Worm (Caenorhabditis elegans) whole organism, L1 larva: ENCODE results near the gene T10B5.7.

ENCODE experiments used
- C34B4.2 ChIP-seq: sonication (generic microtip); optimal IDR thresholded peaks from 2 replicates; lab custom pipeline; 2017; ENCODE audit warnings: mild to moderate bottlenecking, missing genetic modification characterization, missing compliant biosample characterization
- F16B12.6 ChIP-seq: fragments of 150-350 bp; optimal IDR thresholded peaks from 2 replicates; lab custom pipeline; 2014; ENCODE audit warnings: missing biosample characterization, missing genetic modification characterization
- aha-1 ChIP-seq: fragments of 150-350 bp; optimal IDR thresholded peaks from 2 replicates; lab custom pipeline; 2014; ENCODE audit warnings: missing biosample characterization, missing genetic modification characterization
- alr-1 ChIP-seq: fragments of 200-800 bp; sonication (Bioruptor generic); optimal IDR thresholded peaks from 2 replicates; lab custom pipeline; 2018; ENCODE audit warnings: borderline replicate concordance, mild to moderate bottlenecking, missing genetic modification characterization, missing compliant biosample characterization
- aly-2 ChIP-seq: fragments of 150-350 bp; optimal IDR thresholded peaks from 2 replicates; lab custom pipeline; 2014; ENCODE audit warnings: missing biosample characterization, missing genetic modification characterization
- ama-1 ChIP-seq: fragments of 150-350 bp; optimal IDR thresholded peaks from 2 replicates; lab custom pipeline; 2014
- blmp-1 ChIP-seq: fragments of 150-350 bp; optimal IDR thresholded peaks from 2 replicates; lab custom pipeline; 2014; ENCODE audit warnings: missing biosample characterization, missing genetic modification characterization
- ceh-8 ChIP-seq: fragments of 200-800 bp; sonication (Bioruptor generic); optimal IDR thresholded peaks from 2 replicates; lab custom pipeline; 2018; ENCODE audit warnings: mild to moderate bottlenecking, missing genetic modification characterization, moderate library complexity, missing compliant biosample characterization
- ceh-82 ChIP-seq, 3 experiments: fragments of 150-350 bp in 1 of 3; sonication (generic microtip) in 2 of 3; optimal IDR thresholded peaks; 2 replicates each; lab custom pipeline; 2014 to 2017; ENCODE audit warnings: missing biosample characterization in 3 of 3, missing genetic modification characterization in 3 of 3
- ceh-88 ChIP-seq: fragments of 200-800 bp; sonication (Bioruptor generic); IDR thresholded peaks from 2 replicates; pipeline ENCODE4 v1.3.6; 2022; ENCODE audit warnings: missing genetic modification characterization, missing compliant biosample characterization
- ceh-90 ChIP-seq: sonication (generic microtip); optimal IDR thresholded peaks from 2 replicates; lab custom pipeline; 2016; ENCODE audit warnings: missing genetic modification characterization, missing compliant biosample characterization
- ces-1 ChIP-seq: fragments of 150-350 bp; optimal IDR thresholded peaks from 2 replicates; lab custom pipeline; 2014; ENCODE audit warnings: missing biosample characterization, missing genetic modification reagents, missing genetic modification characterization
- dpl-1 ChIP-seq, 3 experiments: fragments of 150-350 bp in 2 of 3; sonication (generic microtip) in 1 of 3; optimal IDR thresholded peaks; 2 replicates each; lab custom pipeline; 2014 to 2017; ENCODE audit warnings: missing biosample characterization in 3 of 3, missing genetic modification characterization in 3 of 3, missing genetic modification reagents in 3 of 3
- dsc-1 ChIP-seq: sonication (generic microtip); optimal IDR thresholded peaks from 2 replicates; lab custom pipeline; 2016; ENCODE audit warnings: mild to moderate bottlenecking, missing genetic modification characterization, missing compliant biosample characterization
- efl-3 ChIP-seq: fragments of 200-800 bp; sonication (Bioruptor generic); optimal IDR thresholded peaks from 2 replicates; lab custom pipeline; 2018; ENCODE audit warnings: mild to moderate bottlenecking, missing genetic modification characterization, missing compliant biosample characterization
- egl-27 ChIP-seq, 2 experiments: fragments of 150-350 bp in 1 of 2; sonication (generic microtip); optimal IDR thresholded peaks; 3 replicates each; lab custom pipeline; 2017 to 2018; ENCODE audit warnings: missing biosample characterization in 2 of 2, missing genetic modification characterization in 2 of 2, missing genetic modification reagents in 2 of 2
- elt-2 ChIP-seq: sonication (generic microtip); optimal IDR thresholded peaks from 2 replicates; lab custom pipeline; 2016; ENCODE audit warnings: missing genetic modification characterization, mild to moderate bottlenecking, inconsistent platforms, missing compliant biosample characterization, missing genetic modification reagents
- elt-3 ChIP-seq, 6 experiments: fragments of 150-350 bp in 1 of 6; sonication (generic microtip); optimal IDR thresholded peaks; 2 replicates each; lab custom pipeline; 2017 to 2018; ENCODE audit warnings: missing biosample characterization in 6 of 6, missing genetic modification characterization in 6 of 6, inconsistent platforms in 1 of 6
- hlh-17 ChIP-seq: fragments of 200-800 bp; sonication (Bioruptor generic); optimal IDR thresholded peaks from 2 replicates; lab custom pipeline; 2018; ENCODE audit warnings: missing genetic modification characterization, mild to moderate bottlenecking, missing compliant biosample characterization, moderate library complexity, borderline replicate concordance
- hlh-4 ChIP-seq: sonication (generic microtip); optimal IDR thresholded peaks from 2 replicates; lab custom pipeline; 2016; ENCODE audit warnings: mild to moderate bottlenecking, missing genetic modification characterization, missing compliant biosample characterization
- hpl-2 ChIP-seq: fragments of 150-350 bp; optimal IDR thresholded peaks from 2 replicates; lab custom pipeline; 2014; ENCODE audit warnings: missing biosample characterization, missing genetic modification reagents, missing genetic modification characterization
- irx-1 ChIP-seq: sonication (generic microtip); optimal IDR thresholded peaks from 2 replicates; lab custom pipeline; 2016; ENCODE audit warnings: missing genetic modification characterization, missing compliant biosample characterization
- lin-13 ChIP-seq: fragments of 150-350 bp; optimal IDR thresholded peaks from 2 replicates; lab custom pipeline; 2014; ENCODE audit warnings: missing biosample characterization, missing genetic modification reagents, missing genetic modification characterization
- lin-14 ChIP-seq: fragments of 200-800 bp; sonication (Bioruptor generic); optimal IDR thresholded peaks from 2 replicates; lab custom pipeline; 2018; ENCODE audit warnings: mild to moderate bottlenecking, missing genetic modification characterization, moderate library complexity, missing compliant biosample characterization
- lin-15B ChIP-seq: fragments of 150-350 bp; sonication (generic microtip); optimal IDR thresholded peaks from 3 replicates; lab custom pipeline; 2014; ENCODE audit warnings: missing biosample characterization, missing genetic modification characterization
- lin-35 ChIP-seq, 2 experiments: fragments of 150-350 bp; optimal IDR thresholded peaks; 2 replicates each; lab custom pipeline; 2014; ENCODE audit warnings: missing biosample characterization in 2 of 2, missing genetic modification characterization in 2 of 2, missing genetic modification reagents in 2 of 2
- lin-39 ChIP-seq: fragments of 150-350 bp; optimal IDR thresholded peaks from 2 replicates; lab custom pipeline; 2014; ENCODE audit warnings: missing biosample characterization, missing genetic modification reagents, missing genetic modification characterization
- lir-3 ChIP-seq: sonication (generic microtip); optimal IDR thresholded peaks from 2 replicates; lab custom pipeline; 2016; ENCODE audit warnings: mild to moderate bottlenecking, missing genetic modification characterization, moderate library complexity, missing compliant biosample characterization; ENCODE audit not compliant: poor library complexity
- mab-9 ChIP-seq: fragments of 200-800 bp; sonication (Bioruptor generic); IDR thresholded peaks from 2 replicates; pipeline ENCODE4 v1.3.6; 2022; ENCODE audit warnings: missing genetic modification reagents, missing genetic modification characterization, missing compliant biosample characterization
- mef-2 ChIP-seq: fragments of 150-350 bp; optimal IDR thresholded peaks from 2 replicates; lab custom pipeline; 2014; ENCODE audit warnings: missing biosample characterization, missing genetic modification characterization
- nhr-20 ChIP-seq: sonication (generic microtip); optimal IDR thresholded peaks from 2 replicates; lab custom pipeline; 2016; ENCODE audit warnings: mild to moderate bottlenecking, missing genetic modification characterization, missing compliant biosample characterization
- nhr-237 ChIP-seq: fragments of 150-350 bp; optimal IDR thresholded peaks from 2 replicates; lab custom pipeline; 2014; ENCODE audit warnings: missing biosample characterization, missing genetic modification characterization
- nhr-28 ChIP-seq: fragments of 150-350 bp; optimal IDR thresholded peaks from 2 replicates; lab custom pipeline; 2014; ENCODE audit warnings: missing biosample characterization, missing genetic modification characterization
- nhr-71 ChIP-seq: sonication (generic microtip); optimal IDR thresholded peaks from 2 replicates; lab custom pipeline; 2016; ENCODE audit warnings: mild to moderate bottlenecking, missing genetic modification characterization, moderate library complexity, missing compliant biosample characterization
- nhr-77 ChIP-seq: fragments of 150-350 bp; optimal IDR thresholded peaks from 2 replicates; lab custom pipeline; 2014; ENCODE audit warnings: missing biosample characterization, missing genetic modification characterization
- nhr-85 ChIP-seq: sonication (generic microtip); peaks from one replicate; lab custom pipeline; 2016; ENCODE audit warnings: missing genetic modification characterization, inconsistent platforms, missing compliant biosample characterization
- pag-3 ChIP-seq: sonication (generic microtip); optimal IDR thresholded peaks from 2 replicates; lab custom pipeline; 2017; ENCODE audit warnings: missing genetic modification characterization, mild to moderate bottlenecking, missing compliant biosample characterization, antibody characterized with exemption, borderline replicate concordance; ENCODE audit not compliant: insufficient read depth
- pqm-1 ChIP-seq: sonication (generic microtip); optimal IDR thresholded peaks from 3 replicates; lab custom pipeline; 2017; ENCODE audit warnings: missing biosample characterization, missing genetic modification characterization
- rnt-1 ChIP-seq: sonication (generic microtip); optimal IDR thresholded peaks from 2 replicates; lab custom pipeline; 2016; ENCODE audit warnings: mild to moderate bottlenecking, missing genetic modification characterization, moderate library complexity, missing compliant biosample characterization
- skn-1 ChIP-seq: fragments of 150-350 bp; optimal IDR thresholded peaks from 2 replicates; lab custom pipeline; 2014; ENCODE audit warnings: missing biosample characterization, missing genetic modification characterization
- snpc-4 ChIP-seq: fragments of 150-350 bp; optimal IDR thresholded peaks from 2 replicates; lab custom pipeline; 2014; ENCODE audit warnings: missing biosample characterization, missing genetic modification characterization
- snu-23 ChIP-seq: sonication (generic microtip); optimal IDR thresholded peaks from 2 replicates; lab custom pipeline; 2016; ENCODE audit warnings: missing genetic modification characterization, missing compliant biosample characterization
- sup-37 ChIP-seq: fragments of 200-800 bp; sonication (Bioruptor generic); optimal IDR thresholded peaks from 2 replicates; lab custom pipeline; 2018; ENCODE audit warnings: mild to moderate bottlenecking, missing genetic modification characterization, missing compliant biosample characterization
- unc-130 ChIP-seq: fragments of 150-350 bp; optimal IDR thresholded peaks from 2 replicates; lab custom pipeline; 2017; ENCODE audit warnings: missing biosample characterization, missing genetic modification characterization, inconsistent platforms
- unc-86 ChIP-seq: sonication (generic microtip); optimal IDR thresholded peaks from 2 replicates; lab custom pipeline; 2016; ENCODE audit warnings: missing genetic modification characterization, missing compliant biosample characterization
- unc-98 ChIP-seq: fragments of 200-800 bp; sonication (Bioruptor generic); IDR thresholded peaks from 2 replicates; pipeline ENCODE4 v1.3.6; 2022; ENCODE audit warnings: missing genetic modification characterization, missing compliant biosample characterization
- vab-15 ChIP-seq: sonication (generic microtip); optimal IDR thresholded peaks from 2 replicates; lab custom pipeline; 2017; ENCODE audit warnings: missing genotype, mild to moderate bottlenecking, missing genetic modification characterization, missing compliant biosample characterization
- zag-1 ChIP-seq: fragments of 150-350 bp; optimal IDR thresholded peaks from 2 replicates; lab custom pipeline; 2014; ENCODE audit warnings: missing biosample characterization, missing genetic modification characterization
- zip-4 ChIP-seq: fragments of 200-800 bp; sonication (Bioruptor generic); optimal IDR thresholded peaks from 2 replicates; lab custom pipeline; 2018; ENCODE audit warnings: mild to moderate bottlenecking, missing genetic modification characterization, moderate library complexity, missing compliant biosample characterization
- ztf-11 ChIP-seq, 2 experiments: sonication (generic microtip); optimal IDR thresholded peaks; 2 replicates each; lab custom pipeline; 2016 to 2017; ENCODE audit warnings: missing genetic modification characterization in 2 of 2, missing biosample characterization in 1 of 2, missing compliant biosample characterization in 1 of 2

T10B5.7 gene

ce11 chrV:1870515-1870940 lies 24.5 kb downstream of the T10B5.7 start:
- no peak for TF ChIP-seq ceh-88
- TF ChIP-seq alr-1 (tag; lab: Kevin White, UChicago): peak; percentile 24

- TF ChIP-seq unc-86 (tag; lab: Kevin White, UChicago): peak; percentile 92
- peak; percentile 81 for TF ChIP-seq lin-13 (GFP tag; lab: Kevin White, UChicago)
- peak; percentile 74 for TF ChIP-seq dsc-1 (tag; lab: Kevin White, UChicago)
- TF ChIP-seq ceh-82 (tag; optimal IDR thresholded peaks at IDR 0.05; lab: Kevin White, UChicago): peak; percentile 66 to 95 (median 77)
- no peak for TF ChIP-seq pqm-1 (tag; lab: Kevin White, UChicago)
- TF ChIP-seq nhr-71 (tag; lab: Kevin White, UChicago): peak; percentile 92
- peak; percentile 46 for TF ChIP-seq mab-9 (GFP tag; lab: Robert Waterston, UW)
- TF ChIP-seq zag-1 (tag; lab: Kevin White, UChicago): peak; percentile 73
- TF ChIP-seq ces-1 (GFP tag; lab: Kevin White, UChicago): no peak
- peak; percentile 42 for TF ChIP-seq vab-15
- TF ChIP-seq nhr-77 (tag; lab: Kevin White, UChicago): peak; percentile 87
- TF ChIP-seq ztf-11 (tag; optimal IDR thresholded peaks at IDR 0.05; lab: Kevin White, UChicago): peak in 1 of 2 experiments; percentile 74
- no peak for TF ChIP-seq efl-3 (GFP tag; lab: Kevin White, UChicago)
- TF ChIP-seq pag-3: no peak
- no peak for TF ChIP-seq sup-37 (GFP tag; lab: Kevin White, UChicago)
- no peak for TF ChIP-seq lir-3
- TF ChIP-seq ama-1 (lab: Kevin White, UChicago): no peak
- TF ChIP-seq lin-15B (tag; lab: Kevin White, UChicago): peak; percentile 93
- TF ChIP-seq snpc-4 (tag; lab: Kevin White, UChicago): peak; percentile 78
- no peak for TF ChIP-seq elt-3 (tag; optimal IDR thresholded peaks at IDR 0.05; lab: Kevin White, UChicago)
- TF ChIP-seq dpl-1 (GFP tag; optimal IDR thresholded peaks at IDR 0.05; lab: Kevin White, UChicago): peak; percentile 75 to 86 (median 75)
- TF ChIP-seq hlh-4 (tag; lab: Kevin White, UChicago): no peak
- no peak for TF ChIP-seq ceh-8 (GFP tag; lab: Kevin White, UChicago)
- no peak for TF ChIP-seq hpl-2 (GFP tag; lab: Kevin White, UChicago)
- TF ChIP-seq lin-35 (GFP tag; optimal IDR thresholded peaks at IDR 0.05; lab: Kevin White, UChicago): peak; percentile 85
- TF ChIP-seq F16B12.6 (tag; lab: Kevin White, UChicago): peak; percentile 56
- TF ChIP-seq nhr-20 (tag; lab: Kevin White, UChicago): peak; percentile 84
- TF ChIP-seq hlh-17 (GFP tag; lab: Kevin White, UChicago): no peak
- TF ChIP-seq irx-1 (tag; lab: Kevin White, UChicago): peak; percentile 61
- TF ChIP-seq blmp-1 (tag; lab: Kevin White, UChicago): peak; percentile 35
- peak; percentile 73 for TF ChIP-seq nhr-237 (tag; lab: Kevin White, UChicago)
- peak; percentile 35 for TF ChIP-seq mef-2 (tag; lab: Kevin White, UChicago)
- TF ChIP-seq skn-1 (tag; lab: Kevin White, UChicago): peak; percentile 92
- TF ChIP-seq C34B4.2 (tag; lab: Kevin White, UChicago): no peak
- peak; percentile 74 for TF ChIP-seq nhr-85 (tag; lab: Kevin White, UChicago)
- TF ChIP-seq lin-14 (GFP tag; lab: Kevin White, UChicago): peak; percentile 100
- TF ChIP-seq unc-130 (tag; lab: Kevin White, UChicago): peak; percentile 48
- TF ChIP-seq aly-2 (tag; lab: Kevin White, UChicago): no peak
- TF ChIP-seq nhr-28 (tag; lab: Kevin White, UChicago): no peak
- TF ChIP-seq elt-2 (tag; lab: Kevin White, UChicago): peak; percentile 31
- peak; percentile 87 for TF ChIP-seq rnt-1 (tag; lab: Kevin White, UChicago)
- no peak for TF ChIP-seq zip-4 (GFP tag; lab: Kevin White, UChicago)
- no peak for TF ChIP-seq lin-39 (tag; lab: Kevin White, UChicago)
- no peak; the same call in 1 of the 2 replicates for TF ChIP-seq unc-98 (GFP tag; lab: Robert Waterston, UW)
- peak; percentile 91 for TF ChIP-seq snu-23
- TF ChIP-seq egl-27 (tag; optimal IDR thresholded peaks at IDR 0.05; lab: Kevin White, UChicago): peak in 1 of 2 experiments; percentile 10
- TF ChIP-seq aha-1 (tag; lab: Kevin White, UChicago): no peak
- TF ChIP-seq ceh-90 (tag; lab: Kevin White, UChicago): peak; percentile 55
Observed at ce11 chrV:1871768-1872296, 25.8 kb downstream of the T10B5.7 start, which contains the start of the genes T10B5.4 and cct-7. Gene T10B5.4, minus strand, starts transcription at chrV:1871807. Gene cct-7, plus strand, starts transcription at chrV:1872246.
